Fruit fly (Drosophila melanogaster) whole organism, embryonic: Measurements from ENCODE around the gene eIF4E5.

ENCODE experiments used
- Awh ChIP-seq: fragments of 200-800 bp; sonication (Bioruptor generic); IDR thresholded peaks from 2 replicates; pipeline ENCODE4, ENCODE4 v1.3.6; 2022; ENCODE audit warnings: missing biosample characterization, missing genetic modification characterization
- Bgb ChIP-seq: fragments of 200-800 bp; sonication (Bioruptor generic); IDR thresholded peaks from 2 replicates; pipeline ENCODE4 v1.3.6; 2022; ENCODE audit warnings: missing biosample characterization, missing genetic modification characterization; ENCODE audit not compliant: partially characterized antibody
- CG10543 ChIP-seq: fragments of 200-800 bp; sonication (Bioruptor generic); optimal IDR thresholded peaks from 3 replicates; lab custom pipeline; 2017; ENCODE audit warnings: missing biosample characterization, mild to moderate bottlenecking, missing genetic modification characterization, moderate library complexity
- CG11560 ChIP-seq: fragments of 200-800 bp; sonication (Bioruptor generic); IDR thresholded peaks from 3 replicates; pipeline ENCODE4 v1.3.6; 2022; ENCODE audit warnings: missing biosample characterization, missing genetic modification characterization
- CG12744 ChIP-seq: fragments of 200-800 bp; sonication (Bioruptor generic); optimal IDR thresholded peaks from 2 replicates; lab custom pipeline; 2016; ENCODE audit warnings: missing biosample characterization, missing genetic modification characterization
- CG14050 ChIP-seq: fragments of 200-800 bp; sonication (Bioruptor generic); IDR thresholded peaks from 3 replicates; pipeline ENCODE4 v1.3.6; 2022; ENCODE audit warnings: missing biosample characterization, missing genetic modification characterization
- CG1647 ChIP-seq: fragments of 200-800 bp; sonication (Bioruptor generic); optimal IDR thresholded peaks from 3 replicates; lab custom pipeline; 2016; ENCODE audit warnings: missing biosample characterization, missing genetic modification characterization
- CG32772 ChIP-seq: fragments of 200-800 bp; sonication (Bioruptor generic); IDR thresholded peaks from 2 replicates; pipeline ENCODE4 v1.3.6; 2022; ENCODE audit warnings: missing biosample characterization, missing genetic modification characterization
- CG34224 ChIP-seq: fragments of 200-800 bp; sonication (Bioruptor generic); IDR thresholded peaks from 3 replicates; pipeline ENCODE4 v1.3.6; 2022; ENCODE audit warnings: missing biosample characterization, missing genetic modification characterization; ENCODE audit not compliant: partially characterized antibody
- CG34376 ChIP-seq: fragments of 200-800 bp; sonication (Bioruptor generic); optimal IDR thresholded peaks from 2 replicates; lab custom pipeline; 2018; ENCODE audit warnings: missing biosample characterization, mild to moderate bottlenecking, missing genetic modification characterization
- CG4328 ChIP-seq: fragments of 200-800 bp; sonication (Bioruptor generic); optimal IDR thresholded peaks from 3 replicates; lab custom pipeline; 2017; ENCODE audit warnings: missing biosample characterization, missing genetic modification reagents, missing genetic modification characterization
- CG7271 ChIP-seq: fragments of 200-800 bp; sonication (Bioruptor generic); optimal IDR thresholded peaks from 2 replicates; lab custom pipeline; 2018; ENCODE audit warnings: missing biosample characterization, mild to moderate bottlenecking, missing genetic modification characterization, moderate library complexity
- CG8290 ChIP-seq, 3 experiments: fragments of 200-800 bp; sonication (Bioruptor generic); optimal IDR thresholded peaks; 2 replicates each; lab custom pipeline; 2016 to 2019; ENCODE audit warnings: missing biosample characterization in 3 of 3, missing genetic modification characterization in 3 of 3, mild to moderate bottlenecking in 2 of 3, moderate library complexity in 1 of 3
- CG8765 ChIP-seq: fragments of 200-800 bp; sonication (Bioruptor generic); IDR thresholded peaks from 2 replicates; pipeline ENCODE4 v1.3.6; 2022; ENCODE audit warnings: missing biosample characterization, missing genetic modification characterization
- CG9437 ChIP-seq: fragments of 200-800 bp; sonication (Bioruptor generic); optimal IDR thresholded peaks from 2 replicates; lab custom pipeline; 2018; ENCODE audit warnings: missing biosample characterization, mild to moderate bottlenecking, missing genetic modification characterization
- CG9817 ChIP-seq: fragments of 200-800 bp; sonication (Bioruptor generic); optimal IDR thresholded peaks from 2 replicates; lab custom pipeline; 2018; ENCODE audit warnings: missing biosample characterization, mild to moderate bottlenecking, missing genetic modification characterization, moderate library complexity
- CG9932 ChIP-seq: fragments of 200-800 bp; sonication (Bioruptor generic); IDR thresholded peaks from 2 replicates; pipeline ENCODE4 v1.3.6; 2022; ENCODE audit warnings: missing biosample characterization, missing genetic modification characterization
- D19A ChIP-seq: fragments of 200-800 bp; optimal IDR thresholded peaks from 3 replicates; lab custom pipeline; 2019; ENCODE audit warnings: missing biosample characterization, mild to moderate bottlenecking, missing genetic modification characterization, moderate library complexity
- E2f1 ChIP-seq: fragments of 200-800 bp; sonication (Bioruptor generic); IDR thresholded peaks from 2 replicates; pipeline ENCODE4 v1.3.6; 2022; ENCODE audit warnings: missing biosample characterization, missing genetic modification characterization
- Ets65A ChIP-seq: fragments of 200-800 bp; sonication (Bioruptor generic); peaks from one replicate; lab custom pipeline; 2016; ENCODE audit warnings: missing biosample characterization, missing genetic modification characterization
- MBD-R2 ChIP-seq: fragments of 200-800 bp; sonication (Bioruptor generic); IDR thresholded peaks from 2 replicates; pipeline ENCODE4 v1.3.6; 2022; ENCODE audit warnings: missing biosample characterization, missing genetic modification characterization
- Nf-YB ChIP-seq: fragments of 200-800 bp; sonication (Bioruptor generic); optimal IDR thresholded peaks from 3 replicates; lab custom pipeline; 2019; ENCODE audit warnings: missing biosample characterization, mild to moderate bottlenecking, missing genetic modification characterization, moderate library complexity
- Ssrp ChIP-seq: fragments of 200-800 bp; sonication (Bioruptor generic); optimal IDR thresholded peaks from 2 replicates; lab custom pipeline; 2018; ENCODE audit warnings: missing biosample characterization, mild to moderate bottlenecking, missing genetic modification characterization, moderate library complexity
- Taf1 ChIP-seq: fragments of 200-800 bp; sonication (Bioruptor generic); IDR thresholded peaks from 2 replicates; pipeline ENCODE4 v1.3.6; 2022; ENCODE audit warnings: missing biosample characterization, missing genetic modification characterization
- YL-1 ChIP-seq: fragments of 200-800 bp; sonication (Bioruptor generic); optimal IDR thresholded peaks from 3 replicates; lab custom pipeline; 2017; ENCODE audit warnings: missing biosample characterization, mild to moderate bottlenecking, missing genetic modification characterization
- ab ChIP-seq: fragments of 200-800 bp; sonication (Bioruptor generic); optimal IDR thresholded peaks from 2 replicates; lab custom pipeline; 2016; ENCODE audit warnings: missing biosample characterization, missing genetic modification characterization
- ac ChIP-seq: fragments of 200-800 bp; sonication (Bioruptor generic); optimal IDR thresholded peaks from 3 replicates; lab custom pipeline; 2017; ENCODE audit warnings: missing biosample characterization, mild to moderate bottlenecking, missing genetic modification characterization
- ara ChIP-seq: fragments of 200-800 bp; sonication (Bioruptor generic); IDR thresholded peaks from 2 replicates; pipeline ENCODE4 v1.3.6; 2022; ENCODE audit warnings: missing biosample characterization, missing genetic modification characterization
- caup ChIP-seq: fragments of 200-800 bp; sonication (Bioruptor generic); optimal IDR thresholded peaks from 3 replicates; lab custom pipeline; 2017; ENCODE audit warnings: missing biosample characterization, mild to moderate bottlenecking, missing genetic modification characterization, moderate library complexity; ENCODE audit not compliant: severe bottlenecking
- chinmo ChIP-seq: fragments of 200-800 bp; sonication (Bioruptor generic); IDR thresholded peaks from 4 replicates; pipeline ENCODE4 v1.3.6; 2022; ENCODE audit warnings: missing biosample characterization, missing genetic modification characterization; ENCODE audit not compliant: partially characterized antibody
- chm ChIP-seq: fragments of 200-800 bp; sonication (Bioruptor generic); IDR thresholded peaks from 2 replicates; pipeline ENCODE4 v1.3.6; 2022; ENCODE audit warnings: missing biosample characterization, missing genetic modification characterization
- crol ChIP-seq: fragments of 200-800 bp; sonication (Bioruptor generic); IDR thresholded peaks from 2 replicates; pipeline ENCODE4 v1.3.6; 2022; ENCODE audit warnings: missing biosample characterization, missing genetic modification characterization
- exex ChIP-seq: fragments of 200-800 bp; sonication (Bioruptor generic); optimal IDR thresholded peaks from 4 replicates; lab custom pipeline; 2018; ENCODE audit warnings: missing biosample characterization, mild to moderate bottlenecking, missing genetic modification characterization, moderate library complexity
- fd102C ChIP-seq: fragments of 200-800 bp; sonication (Bioruptor generic); optimal IDR thresholded peaks from 2 replicates; lab custom pipeline; 2018; ENCODE audit warnings: missing biosample characterization, mild to moderate bottlenecking, missing genetic modification characterization, moderate library complexity
- gro ChIP-seq: fragments of 200-800 bp; sonication (Bioruptor generic); optimal IDR thresholded peaks from 2 replicates; lab custom pipeline; 2016; ENCODE audit warnings: missing biosample characterization, missing genetic modification characterization
- gsb-n ChIP-seq: fragments of 200-800 bp; sonication (Bioruptor generic); optimal IDR thresholded peaks from 3 replicates; lab custom pipeline; 2018; ENCODE audit warnings: missing biosample characterization, mild to moderate bottlenecking, missing genetic modification characterization
- hkb ChIP-seq, 2 experiments: fragments of 200-800 bp in 1 of 2; fragments of >200 bp in 1 of 2; sonication (Bioruptor generic) in 1 of 2; IDR thresholded peaks in 1 of 2; optimal IDR thresholded peaks in 1 of 2; 2 replicates each; pipeline versions ENCODE4 v1.3.6 to Lab custom; 2017 to 2022; ENCODE audit warnings: missing biosample characterization in 1 of 2, missing genetic modification characterization in 1 of 2
- hth ChIP-seq: fragments of >200 bp; optimal IDR thresholded peaks from 2 replicates; lab custom pipeline; 2017; ENCODE audit warnings: inconsistent platforms
- insv ChIP-seq, 2 experiments: fragments of 200-800 bp; sonication (Bioruptor generic); optimal IDR thresholded peaks; 3 replicates each; lab custom pipeline; 2016 to 2018; ENCODE audit warnings: missing biosample characterization in 2 of 2, missing genetic modification characterization in 2 of 2
- kni ChIP-seq: fragments of 200-800 bp; sonication (Bioruptor generic); optimal IDR thresholded peaks from 3 replicates; lab custom pipeline; 2017; ENCODE audit warnings: mild to moderate bottlenecking, missing biosample characterization, missing genetic modification reagents, missing genetic modification characterization
- mirr ChIP-seq: fragments of 200-800 bp; sonication (Bioruptor generic); optimal IDR thresholded peaks from 3 replicates; lab custom pipeline; 2018; ENCODE audit warnings: missing biosample characterization, mild to moderate bottlenecking, missing genetic modification characterization
- mld ChIP-seq: fragments of 200-800 bp; sonication (Bioruptor generic); IDR thresholded peaks from 3 replicates; pipeline ENCODE4 v1.3.6; 2022; ENCODE audit warnings: missing biosample characterization, missing genetic modification characterization; ENCODE audit not compliant: partially characterized antibody
- nau ChIP-seq: fragments of 200-800 bp; sonication (Bioruptor generic); optimal IDR thresholded peaks from 3 replicates; lab custom pipeline; 2017; ENCODE audit warnings: missing biosample characterization, mild to moderate bottlenecking, missing genetic modification characterization, missing genetic modification reagents
- sens-2 ChIP-seq: fragments of 200-800 bp; sonication (Bioruptor generic); IDR thresholded peaks from 2 replicates; pipeline ENCODE4 v1.3.6; 2022; ENCODE audit warnings: missing biosample characterization, missing genetic modification characterization
- stc ChIP-seq: fragments of 200-800 bp; sonication (Bioruptor generic); IDR thresholded peaks from 2 replicates; pipeline ENCODE4 v1.3.6; 2022; ENCODE audit warnings: missing biosample characterization, missing genetic modification characterization
- tin ChIP-seq: fragments of 200-800 bp; sonication (Bioruptor generic); optimal IDR thresholded peaks from 3 replicates; lab custom pipeline; 2016; ENCODE audit warnings: missing biosample characterization, missing genetic modification characterization
- tna ChIP-seq: fragments of 200-800 bp; sonication (Bioruptor generic); IDR thresholded peaks from 2 replicates; pipeline ENCODE4 v1.3.6; 2022; ENCODE audit warnings: missing biosample characterization, missing genetic modification characterization; ENCODE audit not compliant: partially characterized antibody
- toy ChIP-seq: fragments of 200-800 bp; sonication (Bioruptor generic); IDR thresholded peaks from 2 replicates; pipeline ENCODE4 v1.3.6; 2022; ENCODE audit warnings: missing biosample characterization, missing genetic modification characterization
- trh ChIP-seq: fragments of 200-800 bp; sonication (Bioruptor generic); optimal IDR thresholded peaks from 2 replicates; lab custom pipeline; 2016; ENCODE audit warnings: missing biosample characterization, missing genetic modification characterization

The eIF4E5 gene

dm6 chr3L:7852252-7852885 is 42.3 kb upstream of the eIF4E5 start (continued):
- no peak for TF ChIP-seq caup (GFP tag; lab: Kevin White, UChicago)
- TF ChIP-seq toy (GFP tag; lab: Robert Waterston, UW) = 0 out of 2 replicates have a peak, but pooled peaks have one; percentile 11
- TF ChIP-seq tin = no peak
- no peak for TF ChIP-seq fd102C (GFP tag; lab: Kevin White, UChicago)
- no peak for TF ChIP-seq CG9817 (tag; lab: Kevin White, UChicago)
- TF ChIP-seq YL-1 (GFP tag; lab: Kevin White, UChicago) = no peak
- TF ChIP-seq Awh (GFP tag; lab: Robert Waterston, UW) = no peak
- TF ChIP-seq CG1647 (GFP tag; lab: Kevin White, UChicago) = no peak
- TF ChIP-seq exex (tag; lab: Kevin White, UChicago) = peak; percentile 87
- no peak for TF ChIP-seq Bgb (GFP tag; lab: Robert Waterston, UW)
- peak; percentile 70 for TF ChIP-seq mirr (GFP tag; lab: Kevin White, UChicago)
- no peak for TF ChIP-seq CG4328 (GFP tag; lab: Kevin White, UChicago)
- TF ChIP-seq Ssrp (tag; lab: Kevin White, UChicago) = no peak
- no peak for TF ChIP-seq tna (GFP tag; lab: Robert Waterston, UW)
- no peak for TF ChIP-seq Taf1
- TF ChIP-seq CG34224 (GFP tag; lab: Robert Waterston, UW) = no peak
- TF ChIP-seq CG32772 (GFP tag; lab: Robert Waterston, UW) = no peak
- TF ChIP-seq CG11560 = no peak
- TF ChIP-seq ac (GFP tag; lab: Kevin White, UChicago) = no peak
- no peak for TF ChIP-seq Nf-YB
- no peak for TF ChIP-seq Ets65A (GFP tag; lab: Kevin White, UChicago)
- TF ChIP-seq hth = no peak
- TF ChIP-seq MBD-R2 (GFP tag; lab: Robert Waterston, UW) = no peak
- TF ChIP-seq chinmo (GFP tag; lab: Robert Waterston, UW) = 0 out of 4 replicates have a peak, but pooled peaks have one; percentile 31
- TF ChIP-seq CG9437 (GFP tag; lab: Kevin White, UChicago) = no peak
- TF ChIP-seq nau (GFP tag; lab: Kevin White, UChicago) = no peak
- no peak for TF ChIP-seq mld
- TF ChIP-seq ab = no peak
- peak; percentile 54 for TF ChIP-seq CG34376
- no peak for TF ChIP-seq gro (GFP tag; lab: Kevin White, UChicago)
- 0 out of 2 replicates have a peak, but pooled peaks have one; percentile 37 for TF ChIP-seq chm (GFP tag; lab: Robert Waterston, UW)
- no peak for TF ChIP-seq kni (GFP tag; lab: Kevin White, UChicago)
- TF ChIP-seq CG10543 (GFP tag; lab: Kevin White, UChicago) = peak; percentile 29
- no peak for TF ChIP-seq CG14050 (GFP tag; lab: Robert Waterston, UW)
- no peak for TF ChIP-seq CG8290 (GFP tag; optimal IDR thresholded peaks at IDR 0.05; lab: Kevin White, UChicago)
- peak in 1 of 2 experiments; percentile 36 for TF ChIP-seq CG8290 (tag; optimal IDR thresholded peaks at IDR 0.05; lab: Kevin White, UChicago)
- no peak for TF ChIP-seq trh (GFP tag; lab: Kevin White, UChicago)

dm6 chr3L:7854752-7855454 is 39.8 kb upstream of the eIF4E5 start:
- peak; percentile 54 for TF ChIP-seq gsb-n
- peak in 1 of 2 experiments; percentile 35 for TF ChIP-seq insv (GFP tag; optimal IDR thresholded peaks at IDR 0.05; lab: Kevin White, UChicago)
- 0 out of 2 replicates have a peak, but pooled peaks have one; percentile 29 for TF ChIP-seq sens-2 (GFP tag; lab: Robert Waterston, UW)
- TF ChIP-seq D19A (tag; lab: Kevin White, UChicago) = peak; percentile 49
- no peak for TF ChIP-seq E2f1
- no peak for TF ChIP-seq CG8765 (GFP tag; lab: Robert Waterston, UW)
- 0 out of 2 replicates have a peak, but pooled peaks have one; percentile 11 for TF ChIP-seq CG9932 (GFP tag; lab: Robert Waterston, UW)
- TF ChIP-seq CG12744 (GFP tag; lab: Kevin White, UChicago) = no peak
- TF ChIP-seq ara (GFP tag; lab: Robert Waterston, UW) = 0 out of 2 replicates have a peak, but pooled peaks have one; percentile 24
- TF ChIP-seq crol (GFP tag; lab: Robert Waterston, UW) = peak; percentile 62
- TF ChIP-seq hkb (optimal IDR thresholded peaks at IDR 0.05; lab: Kevin White, UChicago) = no peak
- peak; percentile 80 for TF ChIP-seq hkb (GFP tag; IDR thresholded peaks at IDR 0.05; lab: Robert Waterston, UW)
- peak; percentile 74 for TF ChIP-seq CG7271 (tag; lab: Kevin White, UChicago)
- TF ChIP-seq stc (GFP tag; lab: Robert Waterston, UW) = peak; percentile 65; the same call in 1 of the 2 replicates
